Worm (Caenorhabditis elegans): Measurements from ENCODE around the gene scrm-8.

DNA sequence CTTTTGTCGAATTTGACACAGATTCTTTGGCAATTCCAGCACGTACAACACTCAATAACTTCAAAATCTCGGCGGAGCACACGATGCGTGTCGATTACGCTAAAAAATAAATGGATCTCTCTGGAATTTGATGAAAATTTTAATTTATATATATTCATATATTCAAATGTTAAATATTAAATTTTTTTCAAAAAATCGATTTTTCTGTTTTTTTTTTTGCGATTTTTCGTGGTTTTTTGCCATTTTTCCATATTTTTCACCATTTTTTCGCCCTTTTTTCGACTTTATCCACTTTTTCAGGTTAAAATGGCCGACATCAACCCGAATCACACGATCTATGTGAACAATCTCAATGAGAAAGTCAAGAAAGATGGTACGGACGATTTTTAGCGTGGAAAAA is 9.3 kb downstream of the scrm-8 start, which contains the start of gene rnp-3:
- TF ChIP-seq ama-1 (optimal IDR thresholded peaks at IDR 0.05) (no peak), ztf-11 (tag; optimal IDR thresholded peaks at IDR 0.05) (no peak), nhr-11 (tag; optimal IDR thresholded peaks at IDR 0.05) (no peak), elt-1 (tag; optimal IDR thresholded peaks at IDR 0.05) (no peak)

All from whole organism, L2 larva.